Worm (Caenorhabditis elegans): ENCODE measurements around the gene tag-77.

Gene tag-77

ce11 chrIV:8472493-8472892 lies 37.9 kb downstream of the tag-77 start, which contains the start of gene oat-1:
Gene oat-1, minus strand, starts transcription at chrIV:8472593.
- TF ChIP-seq scrt-1 (GFP tag; IDR thresholded peaks at IDR 0.05) (no peak), ceh-13 (GFP tag; optimal IDR thresholded peaks at IDR 0.05) (no peak), pes-1 (GFP tag; IDR thresholded peaks at IDR 0.05) (no peak), F13C5.2 (tag; optimal IDR thresholded peaks at IDR 0.05) (no peak), tbx-11 (GFP tag; IDR thresholded peaks at IDR 0.05) (no peak), tra-4 (tag; optimal IDR thresholded peaks at IDR 0.05) (no peak), hmbx-1 (tag; optimal IDR thresholded peaks at IDR 0.05) (no peak), hmg-4 (GFP tag; optimal IDR thresholded peaks at IDR 0.05) (no peak), sea-1 (GFP tag; conservative IDR thresholded peaks at IDR 0.05) (no peak)

DNA sequence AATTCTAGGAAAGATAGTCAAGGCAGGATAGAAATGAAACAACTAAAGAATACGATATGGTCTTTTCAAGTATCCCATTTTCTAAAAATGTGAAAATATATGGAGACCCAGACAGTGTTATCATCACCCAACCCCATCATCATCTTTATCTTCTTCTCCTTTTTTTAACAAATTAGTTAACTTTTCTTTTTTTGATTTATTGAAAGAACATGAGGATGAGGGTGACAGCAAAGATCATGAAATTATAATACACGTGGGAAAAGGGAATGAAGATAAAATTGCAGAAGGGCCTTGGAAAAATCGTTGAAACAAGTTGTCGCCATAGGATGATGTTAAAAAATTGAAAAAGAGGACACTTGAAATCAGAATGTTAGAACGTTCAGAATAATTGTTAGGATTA lies 46.2 kb downstream of the tag-77 start:
- TF ChIP-seq sea-1 (GFP tag; conservative IDR thresholded peaks at IDR 0.05), result no peak

DNA sequence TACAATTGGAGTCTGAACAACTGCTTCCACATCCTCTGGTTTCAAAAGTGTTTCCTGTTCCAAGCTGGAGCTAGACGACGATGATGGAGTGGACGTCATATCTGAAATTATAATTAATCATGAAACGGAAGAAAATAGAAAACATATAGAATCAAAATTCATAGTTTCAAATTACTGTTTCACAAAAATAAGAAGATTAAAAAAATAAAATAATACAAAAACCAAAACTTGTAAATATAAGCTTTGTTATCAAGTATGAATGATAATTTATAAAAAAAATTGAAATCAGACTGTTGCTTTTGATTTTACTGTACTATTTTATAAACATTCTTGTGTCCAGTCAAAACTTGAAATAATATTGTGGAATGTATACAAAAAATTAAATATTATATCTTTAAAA lies 46.6 kb downstream of the tag-77 start, which contains the start of gene str-176:
TSS of gene str-176 (minus strand) at position 101 of the 400 bp plus-strand sequence.
- TF ChIP-seq ceh-13 (GFP tag; optimal IDR thresholded peaks at IDR 0.05) (no peak), tbx-11 (GFP tag; IDR thresholded peaks at IDR 0.05) (no peak), flt-1 (GFP tag; IDR thresholded peaks at IDR 0.05) (no peak), aly-1 (tag; optimal IDR thresholded peaks at IDR 0.05) (no peak), tbx-37 (GFP tag; conservative IDR thresholded peaks at IDR 0.05) (no peak), B0310.2 (tag; optimal IDR thresholded peaks at IDR 0.05) (no peak), F13C5.2 (tag; optimal IDR thresholded peaks at IDR 0.05) (no peak), sea-1 (GFP tag; conservative IDR thresholded peaks at IDR 0.05) (no peak), hmg-4 (GFP tag; optimal IDR thresholded peaks at IDR 0.05) (no peak), ama-1 (optimal IDR thresholded peaks at IDR 0.05) (no peak), ets-7 (tag; optimal IDR thresholded peaks at IDR 0.05) (no peak), pes-1 (GFP tag; IDR thresholded peaks at IDR 0.05) (no peak), hmbx-1 (tag; optimal IDR thresholded peaks at IDR 0.05) (no peak), ceh-36 (tag; optimal IDR thresholded peaks at IDR 0.05) (no peak), hnd-1 (tag; optimal IDR thresholded peaks at IDR 0.05) (no peak), scrt-1 (GFP tag; IDR thresholded peaks at IDR 0.05) (no peak), tra-4 (tag; optimal IDR thresholded peaks at IDR 0.05) (no peak)

- TF ChIP-seq F13C5.2 (tag; optimal IDR thresholded peaks at IDR 0.05) (no peak), tbx-37 (GFP tag; conservative IDR thresholded peaks at IDR 0.05) (no peak), aly-1 (tag; optimal IDR thresholded peaks at IDR 0.05) (no peak), ets-7 (tag; optimal IDR thresholded peaks at IDR 0.05) (no peak), tra-4 (tag; optimal IDR thresholded peaks at IDR 0.05) (no peak), ceh-36 (tag; optimal IDR thresholded peaks at IDR 0.05) (no peak)
Observed at ce11 chrIV:8463069-8463468, 47.3 kb downstream of the tag-77 start.

- no peak for TF ChIP-seq aly-1 (tag; optimal IDR thresholded peaks at IDR 0.05)
- no peak for TF ChIP-seq tra-4 (tag; optimal IDR thresholded peaks at IDR 0.05)
- no peak for TF ChIP-seq hnd-1 (tag; optimal IDR thresholded peaks at IDR 0.05)
- TF ChIP-seq tbx-11 (GFP tag; IDR thresholded peaks at IDR 0.05), result no peak
- no peak for TF ChIP-seq pes-1 (GFP tag; IDR thresholded peaks at IDR 0.05)
- no peak for TF ChIP-seq ceh-36 (tag; optimal IDR thresholded peaks at IDR 0.05)
- TF ChIP-seq ama-1 (optimal IDR thresholded peaks at IDR 0.05), result no peak
- TF ChIP-seq ceh-13 (GFP tag; optimal IDR thresholded peaks at IDR 0.05), result no peak
- no peak for TF ChIP-seq flt-1 (GFP tag; IDR thresholded peaks at IDR 0.05)
- no peak for TF ChIP-seq sea-1 (GFP tag; conservative IDR thresholded peaks at IDR 0.05)
- no peak for TF ChIP-seq F13C5.2 (tag; optimal IDR thresholded peaks at IDR 0.05)
- no peak for TF ChIP-seq hmbx-1 (tag; optimal IDR thresholded peaks at IDR 0.05)
- no peak for TF ChIP-seq ets-7 (tag; optimal IDR thresholded peaks at IDR 0.05)
- TF ChIP-seq tbx-37 (GFP tag; conservative IDR thresholded peaks at IDR 0.05), result no peak
- no peak for TF ChIP-seq B0310.2 (tag; optimal IDR thresholded peaks at IDR 0.05)
- TF ChIP-seq hmg-4 (GFP tag; optimal IDR thresholded peaks at IDR 0.05), result no peak
- no peak for TF ChIP-seq scrt-1 (GFP tag; IDR thresholded peaks at IDR 0.05)
Observed at ce11 chrIV:8462376-8462775, 48.0 kb downstream of the tag-77 start.

DNA sequence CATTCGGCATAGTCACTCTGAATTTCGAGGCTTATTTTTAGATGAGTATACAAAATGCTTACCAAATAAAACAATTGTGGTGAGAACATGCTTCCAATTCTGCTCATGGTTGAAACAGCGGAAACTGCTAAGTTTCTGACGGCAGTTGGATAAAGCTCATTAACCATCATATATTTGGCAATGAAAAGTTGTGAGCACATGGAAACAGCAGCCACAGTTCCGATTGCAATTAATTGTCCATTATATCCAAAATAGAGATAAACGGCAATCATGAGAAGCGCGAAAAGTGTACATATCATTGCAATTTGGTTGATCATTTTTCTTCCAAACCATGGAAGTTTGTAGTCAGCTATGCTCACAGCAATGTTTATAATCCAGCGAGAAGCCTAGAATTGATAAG lies 49.2 kb downstream of the tag-77 start:
- TF ChIP-seq pes-1 (GFP tag; IDR thresholded peaks at IDR 0.05) (no peak), hmg-4 (GFP tag; optimal IDR thresholded peaks at IDR 0.05) (no peak)

- TF ChIP-seq scrt-1 (GFP tag; IDR thresholded peaks at IDR 0.05) (no peak), hmbx-1 (tag; optimal IDR thresholded peaks at IDR 0.05) (no peak), ama-1 (optimal IDR thresholded peaks at IDR 0.05) (no peak), tra-4 (tag; optimal IDR thresholded peaks at IDR 0.05) (no peak), tbx-37 (GFP tag; conservative IDR thresholded peaks at IDR 0.05) (no peak), hmg-4 (GFP tag; optimal IDR thresholded peaks at IDR 0.05) (no peak), B0310.2 (tag; optimal IDR thresholded peaks at IDR 0.05) (no peak)
Observed at ce11 chrIV:8460208-8460607, 50.1 kb downstream of the tag-77 start, which contains the start of gene ant-1.4. Gene ant-1.4, minus strand, starts transcription at chrIV:8460308.

- TF ChIP-seq sea-1 (GFP tag; conservative IDR thresholded peaks at IDR 0.05) (no peak), ceh-36 (tag; optimal IDR thresholded peaks at IDR 0.05) (no peak), tbx-37 (GFP tag; conservative IDR thresholded peaks at IDR 0.05) (no peak), F13C5.2 (tag; optimal IDR thresholded peaks at IDR 0.05) (no peak), B0310.2 (tag; optimal IDR thresholded peaks at IDR 0.05) (no peak), tra-4 (tag; optimal IDR thresholded peaks at IDR 0.05) (no peak)
Observed at ce11 chrIV:8456899-8457298, 53.4 kb downstream of the tag-77 start, which contains the start of gene syx-4. Gene syx-4, plus strand, starts transcription at chrIV:8457280.

DNA sequence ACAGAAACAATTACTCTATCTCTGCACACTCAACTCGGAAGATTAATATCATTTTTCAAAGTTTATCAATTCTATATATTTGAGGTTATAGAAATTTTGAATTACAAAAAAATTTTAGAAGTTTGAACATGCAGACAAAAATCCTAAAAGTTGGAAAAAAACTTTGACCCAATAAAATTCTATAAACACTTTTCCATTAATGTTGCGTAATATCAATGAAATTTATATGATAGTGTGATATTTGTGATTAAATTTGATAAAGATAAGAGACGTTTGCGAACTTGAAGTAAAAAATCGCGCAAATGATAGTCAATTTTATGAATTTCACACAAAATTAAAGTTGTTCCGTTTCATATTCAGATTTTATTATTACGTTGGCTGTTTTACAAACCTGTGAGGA lies 56.3 kb downstream of the tag-77 start:
- no peak for TF ChIP-seq tbx-37 (GFP tag; conservative IDR thresholded peaks at IDR 0.05)
- no peak for TF ChIP-seq aly-1 (tag; optimal IDR thresholded peaks at IDR 0.05)
- no peak for TF ChIP-seq F13C5.2 (tag; optimal IDR thresholded peaks at IDR 0.05)
- no peak for TF ChIP-seq flt-1 (GFP tag; IDR thresholded peaks at IDR 0.05)
- TF ChIP-seq ama-1 (optimal IDR thresholded peaks at IDR 0.05), result no peak
- TF ChIP-seq B0310.2 (tag; optimal IDR thresholded peaks at IDR 0.05), result no peak

All from whole organism, early embryonic.